Worm (Caenorhabditis elegans) whole organism, midembryonic: ENCODE results near the gene srh-33.

Source experiments
- T22C8.4 ChIP-seq: fragments of 200-800 bp; sonication (Bioruptor generic); IDR thresholded peaks from 2 replicates; pipeline ENCODE4 v1.3.6; 2022; ENCODE audit warnings: missing genetic modification characterization, missing compliant biosample characterization
- cog-1 ChIP-seq: sonication (generic microtip); optimal IDR thresholded peaks from 2 replicates; lab custom pipeline; 2016; ENCODE audit warnings: missing genetic modification characterization, missing compliant biosample characterization
- flt-1 ChIP-seq: fragments of 200-800 bp; sonication (Bioruptor generic); IDR thresholded peaks from 2 replicates; pipeline ENCODE4 v1.3.6; 2022; ENCODE audit warnings: missing genetic modification characterization, missing compliant biosample characterization
- klf-2 ChIP-seq: fragments of 200-800 bp; sonication (Bioruptor generic); conservative IDR thresholded peaks from 2 replicates; pipeline ENCODE4 v1.3.6; 2022; ENCODE audit warnings: missing genetic modification reagents, missing genetic modification characterization, missing compliant biosample characterization
- med-1 ChIP-seq: sonication (generic microtip); optimal IDR thresholded peaks from 2 replicates; lab custom pipeline; 2017; ENCODE audit warnings: missing genetic modification characterization, mild to moderate bottlenecking, missing compliant biosample characterization, antibody characterized with exemption, missing genetic modification reagents; ENCODE audit not compliant: insufficient read depth
- ref-1 ChIP-seq: fragments of 200-800 bp; sonication (Bioruptor generic); conservative IDR thresholded peaks from 2 replicates; pipeline ENCODE4 v1.3.6; 2022; ENCODE audit warnings: missing genetic modification reagents, missing genetic modification characterization, missing compliant biosample characterization
- tab-1 ChIP-seq: fragments of 200-800 bp; sonication (Bioruptor generic); IDR thresholded peaks from 2 replicates; pipeline ENCODE4 v1.3.6; 2022; ENCODE audit warnings: missing genetic modification characterization, missing compliant biosample characterization
- ztf-23 ChIP-seq: fragments of 200-800 bp; sonication (Bioruptor generic); IDR thresholded peaks from 2 replicates; pipeline ENCODE4 v1.3.6; 2022; ENCODE audit warnings: missing genetic modification reagents, missing genetic modification characterization, missing compliant biosample characterization
- ztf-29 ChIP-seq: fragments of 200-800 bp; sonication (Bioruptor generic); IDR thresholded peaks from 2 replicates; pipeline ENCODE4 v1.3.6; 2022; ENCODE audit warnings: missing genetic modification reagents, missing genetic modification characterization, missing compliant biosample characterization

srh-33 gene

ce11 chrV:443193-443592, at the start of gene srh-33:
srh-33 (minus strand) TSS chrV:443293.
- TF ChIP-seq flt-1 (GFP tag; lab: Robert Waterston, UW) (no peak), ztf-23 (GFP tag; lab: Robert Waterston, UW) (no peak), ztf-29 (GFP tag; lab: Robert Waterston, UW) (no peak), med-1 (GFP tag; lab: Kevin White, UChicago) (no peak), T22C8.4 (GFP tag; lab: Robert Waterston, UW) (no peak), klf-2 (no peak), tab-1 (GFP tag; lab: Robert Waterston, UW) (no peak), ref-1 (GFP tag; lab: Robert Waterston, UW) (no peak), cog-1 (tag; lab: Kevin White, UChicago) (no peak)

ce11 chrV:491432-491831, 48.3 kb upstream of the srh-33 start, which contains the start of gene str-196:
str-196 (plus strand) TSS chrV:491732.
- TF ChIP-seq cog-1 (tag; lab: Kevin White, UChicago) (no peak), ztf-23 (GFP tag; lab: Robert Waterston, UW) (no peak), ref-1 (GFP tag; lab: Robert Waterston, UW) (no peak), flt-1 (GFP tag; lab: Robert Waterston, UW) (no peak), ztf-29 (GFP tag; lab: Robert Waterston, UW) (no peak), med-1 (GFP tag; lab: Kevin White, UChicago) (no peak), tab-1 (GFP tag; lab: Robert Waterston, UW) (no peak)

- TF ChIP-seq flt-1 (GFP tag; lab: Robert Waterston, UW) (no peak), ztf-23 (GFP tag; lab: Robert Waterston, UW) (no peak), T22C8.4 (GFP tag; lab: Robert Waterston, UW) (no peak), ztf-29 (GFP tag; lab: Robert Waterston, UW) (no peak), tab-1 (GFP tag; lab: Robert Waterston, UW) (no peak), med-1 (GFP tag; lab: Kevin White, UChicago) (no peak), cog-1 (tag; lab: Kevin White, UChicago) (no peak), ref-1 (GFP tag; lab: Robert Waterston, UW) (no peak), klf-2 (no peak)
Measured at ce11 chrV:489320-489719, 46.2 kb upstream of the srh-33 start, which contains the start of gene nhr-106. nhr-106 (plus strand) TSS chrV:489620.

- no peak for TF ChIP-seq T22C8.4 (GFP tag; lab: Robert Waterston, UW)
- TF ChIP-seq med-1 (GFP tag; lab: Kevin White, UChicago), result no peak
- no peak for TF ChIP-seq flt-1 (GFP tag; lab: Robert Waterston, UW)
- TF ChIP-seq tab-1 (GFP tag; lab: Robert Waterston, UW), result no peak
- TF ChIP-seq ztf-29 (GFP tag; lab: Robert Waterston, UW), result no peak
- TF ChIP-seq ref-1 (GFP tag; lab: Robert Waterston, UW), result no peak
- no peak for TF ChIP-seq klf-2
- no peak for TF ChIP-seq ztf-23 (GFP tag; lab: Robert Waterston, UW)
- no peak for TF ChIP-seq cog-1 (tag; lab: Kevin White, UChicago)
Measured at ce11 chrV:487980-488379, 44.9 kb upstream of the srh-33 start.

- TF ChIP-seq tab-1 (GFP tag; lab: Robert Waterston, UW) (no peak), med-1 (GFP tag; lab: Kevin White, UChicago) (no peak), flt-1 (GFP tag; lab: Robert Waterston, UW) (no peak), T22C8.4 (GFP tag; lab: Robert Waterston, UW) (no peak), ref-1 (GFP tag; lab: Robert Waterston, UW) (no peak), ztf-23 (GFP tag; lab: Robert Waterston, UW) (no peak)
Measured at ce11 chrV:486684-487083, 43.6 kb upstream of the srh-33 start, which contains the start of gene nhr-211. nhr-211 (plus strand) TSS chrV:486984.

ce11 chrV:484285-484890, 41.3 kb upstream of the srh-33 start, which contains the start of gene nhr-212:
nhr-212 (plus strand) TSS chrV:484857.
- no peak for TF ChIP-seq ref-1 (GFP tag; lab: Robert Waterston, UW)
- no peak for TF ChIP-seq tab-1 (GFP tag; lab: Robert Waterston, UW)
- no peak for TF ChIP-seq klf-2
- no peak for TF ChIP-seq flt-1 (GFP tag; lab: Robert Waterston, UW)
- TF ChIP-seq T22C8.4 (GFP tag; lab: Robert Waterston, UW), result no peak
- TF ChIP-seq med-1 (GFP tag; lab: Kevin White, UChicago), result no peak
- TF ChIP-seq ztf-29 (GFP tag; lab: Robert Waterston, UW), result no peak
- no peak for TF ChIP-seq ztf-23 (GFP tag; lab: Robert Waterston, UW)
- no peak for TF ChIP-seq cog-1 (tag; lab: Kevin White, UChicago)

- TF ChIP-seq ztf-23 (GFP tag; lab: Robert Waterston, UW), result no peak
- no peak for TF ChIP-seq ref-1 (GFP tag; lab: Robert Waterston, UW)
- TF ChIP-seq klf-2, result no peak
- TF ChIP-seq T22C8.4 (GFP tag; lab: Robert Waterston, UW), result no peak
- no peak for TF ChIP-seq tab-1 (GFP tag; lab: Robert Waterston, UW)
- TF ChIP-seq flt-1 (GFP tag; lab: Robert Waterston, UW), result no peak
- TF ChIP-seq cog-1 (tag; lab: Kevin White, UChicago), result no peak
- TF ChIP-seq ztf-29 (GFP tag; lab: Robert Waterston, UW), result no peak
- TF ChIP-seq med-1 (GFP tag; lab: Kevin White, UChicago), result no peak
Measured at ce11 chrV:483289-483795, 40.2 kb upstream of the srh-33 start, which contains the start of gene nhr-130. nhr-130 (minus strand) TSS chrV:483339.

- TF ChIP-seq ztf-23 (GFP tag; lab: Robert Waterston, UW), result no peak
Measured at ce11 chrV:482860-483259, 39.8 kb upstream of the srh-33 start.

ce11 chrV:479046-479445, 36.0 kb upstream of the srh-33 start:
- TF ChIP-seq ref-1 (GFP tag; lab: Robert Waterston, UW) (no peak), tab-1 (GFP tag; lab: Robert Waterston, UW) (no peak), flt-1 (GFP tag; lab: Robert Waterston, UW) (no peak), ztf-23 (GFP tag; lab: Robert Waterston, UW) (no peak), cog-1 (tag; lab: Kevin White, UChicago) (no peak), med-1 (GFP tag; lab: Kevin White, UChicago) (no peak), klf-2 (no peak), T22C8.4 (GFP tag; lab: Robert Waterston, UW) (no peak)
